Worm (Caenorhabditis elegans): ENCODE measurements around the gene F56A8.8.

DNA sequence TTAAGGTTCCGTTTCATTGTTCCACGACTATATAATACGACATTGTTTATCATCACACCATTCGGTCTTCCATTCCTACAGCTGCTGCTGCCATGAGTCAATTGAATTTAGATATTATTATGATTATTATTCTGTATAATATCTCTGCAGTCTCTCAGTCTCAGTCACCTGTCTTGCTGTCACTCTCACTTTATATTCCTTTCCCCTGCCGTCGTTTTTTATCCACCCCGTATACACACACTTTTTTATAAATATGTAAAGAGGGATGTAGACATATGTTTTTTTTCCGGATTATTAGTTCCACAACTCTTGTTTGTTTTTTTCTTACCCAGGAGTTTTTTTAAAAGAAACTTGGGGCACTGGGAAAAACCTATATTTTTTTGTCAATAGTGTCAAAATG is 13.3 kb upstream of the F56A8.8 start:
- TF ChIP-seq ama-1 (optimal IDR thresholded peaks at IDR 0.05) = no peak
- no peak for TF ChIP-seq pag-3 (tag; optimal IDR thresholded peaks at IDR 0.05; ENCODE audit: borderline replicate concordance)
- no peak for TF ChIP-seq nhr-11 (tag; optimal IDR thresholded peaks at IDR 0.05)
- no peak for TF ChIP-seq lim-6 (tag; optimal IDR thresholded peaks at IDR 0.05)
- no peak for TF ChIP-seq pha-4 (tag; optimal IDR thresholded peaks at IDR 0.05)

All from whole organism, late embryonic.